Worm (Caenorhabditis elegans): ENCODE results near the gene ugt-59.

ugt-59 gene

ce11 chrIV:10357072-10357471, 3.4 kb upstream of the ugt-59 start, which contains the start of gene R11A8.1 (continued):
- no peak for TF ChIP-seq hlh-11 (tag; optimal IDR thresholded peaks at IDR 0.05)

ce11 chrIV:10357842-10358241, 2.6 kb upstream of the ugt-59 start, which contains the start of gene gkow-1:
Gene gkow-1 (plus strand): TSS chrIV:10358142.
- TF ChIP-seq nhr-77 (tag; optimal IDR thresholded peaks at IDR 0.05) (no peak), aha-1 (tag) (no peak), ceh-28 (tag; optimal IDR thresholded peaks at IDR 0.05) (no peak), unc-39 (tag; optimal IDR thresholded peaks at IDR 0.05) (no peak), unc-62 (GFP tag; optimal IDR thresholded peaks at IDR 0.05 in 1 of 2) (no peak), unc-62 (tag; optimal IDR thresholded peaks at IDR 0.05) (no peak), daf-19 (GFP tag; conservative IDR thresholded peaks at IDR 0.05) (no peak), sdz-12 (GFP tag; optimal IDR thresholded peaks at IDR 0.05) (no peak), aly-2 (tag; optimal IDR thresholded peaks at IDR 0.05) (no peak), zip-2 (tag; optimal IDR thresholded peaks at IDR 0.05) (no peak), nhr-11 (tag; optimal IDR thresholded peaks at IDR 0.05) (no peak), ceh-44 (GFP tag; IDR thresholded peaks at IDR 0.05) (no peak), madf-9 (GFP tag; conservative IDR thresholded peaks at IDR 0.05) (no peak), attf-4 (tag; optimal IDR thresholded peaks at IDR 0.05) (no peak), nhr-6 (tag; optimal IDR thresholded peaks at IDR 0.05) (no peak), fos-1 (tag; optimal IDR thresholded peaks at IDR 0.05) (no peak)

ce11 chrIV:10366018-10366417, 5.6 kb downstream of the ugt-59 start, which contains the start of gene sir-2.1:
Gene sir-2.1 (minus strand): TSS chrIV:10366229.
- no peak for TF ChIP-seq hif-1 (tag; optimal IDR thresholded peaks at IDR 0.05)
- TF ChIP-seq ceh-32 (tag; optimal IDR thresholded peaks at IDR 0.05; ENCODE audit: poor library complexity) = no peak
- TF ChIP-seq skn-1 (tag; optimal IDR thresholded peaks at IDR 0.05) = no peak
- no peak for TF ChIP-seq set-16 (GFP tag; IDR thresholded peaks at IDR 0.05)
- no peak for TF ChIP-seq mdt-29 (GFP tag; IDR thresholded peaks at IDR 0.05)
- TF ChIP-seq D1046.2 (GFP tag; IDR thresholded peaks at IDR 0.05) = no peak
- no peak for TF ChIP-seq saeg-2 (GFP tag; IDR thresholded peaks at IDR 0.05)
- no peak for TF ChIP-seq dmd-6 (GFP tag; IDR thresholded peaks at IDR 0.05)
- TF ChIP-seq ceh-20 (GFP tag; IDR thresholded peaks at IDR 0.05) = no peak
- no peak for TF ChIP-seq arid-1 (GFP tag; conservative IDR thresholded peaks at IDR 0.05)
- no peak for TF ChIP-seq dmd-8 (GFP tag; IDR thresholded peaks at IDR 0.05)
- TF ChIP-seq tag-97 (GFP tag; IDR thresholded peaks at IDR 0.05) = no peak
- no peak for TF ChIP-seq nhr-77 (tag; optimal IDR thresholded peaks at IDR 0.05)
- no peak for TF ChIP-seq sdz-12 (GFP tag; optimal IDR thresholded peaks at IDR 0.05)
- TF ChIP-seq R02D3.7 (tag; optimal IDR thresholded peaks at IDR 0.05) = no peak
- TF ChIP-seq daf-19 (GFP tag; conservative IDR thresholded peaks at IDR 0.05) = no peak
- no peak for TF ChIP-seq snpc-4 (tag; optimal IDR thresholded peaks at IDR 0.05)
- TF ChIP-seq aha-1 (tag) = no peak
- peak; percentile 26; the same call in 1 of the 2 replicates for TF ChIP-seq T26A8.4 (GFP tag; IDR thresholded peaks at IDR 0.05)
- TF ChIP-seq lin-39 (tag; optimal IDR thresholded peaks at IDR 0.05) = no peak
- no peak for TF ChIP-seq ceh-82 (tag; optimal IDR thresholded peaks at IDR 0.05)
- no peak for TF ChIP-seq nhr-10 (tag; optimal IDR thresholded peaks at IDR 0.05)
- TF ChIP-seq nhr-11 (tag; optimal IDR thresholded peaks at IDR 0.05) = no peak
- TF ChIP-seq unc-62 (GFP tag; optimal IDR thresholded peaks at IDR 0.05 in 1 of 2) = no peak
- no peak for TF ChIP-seq unc-62 (tag; optimal IDR thresholded peaks at IDR 0.05)
- no peak for TF ChIP-seq egl-27 (tag; optimal IDR thresholded peaks at IDR 0.05)
- no peak for TF ChIP-seq ztf-7 (tag; optimal IDR thresholded peaks at IDR 0.05)
- TF ChIP-seq ces-1 (GFP tag; optimal IDR thresholded peaks at IDR 0.05) = no peak
- TF ChIP-seq aly-2 (tag; optimal IDR thresholded peaks at IDR 0.05) = no peak
- TF ChIP-seq lsy-2 (tag; optimal IDR thresholded peaks at IDR 0.05) = peak in 1 of 2 experiments; percentile 69
- peak; percentile 65 for TF ChIP-seq T20F7.1 (GFP tag; optimal IDR thresholded peaks at IDR 0.05)
- TF ChIP-seq mxl-3 (GFP tag; optimal IDR thresholded peaks at IDR 0.05) = no peak
- no peak for TF ChIP-seq tra-1 (GFP tag; IDR thresholded peaks at IDR 0.05)
- no peak for TF ChIP-seq F44E2.7 (GFP tag; IDR thresholded peaks at IDR 0.05)
- TF ChIP-seq dmd-9 (GFP tag; IDR thresholded peaks at IDR 0.05) = no peak
- TF ChIP-seq Y105C5A.15 (GFP tag; IDR thresholded peaks at IDR 0.05) = no peak
- no peak for TF ChIP-seq mdl-1 (tag; optimal IDR thresholded peaks at IDR 0.05)
- no peak for TF ChIP-seq madf-5 (GFP tag; IDR thresholded peaks at IDR 0.05)
- no peak for TF ChIP-seq F49E8.2 (tag; optimal IDR thresholded peaks at IDR 0.05; ENCODE audit: borderline replicate concordance)
- TF ChIP-seq hlh-11 (tag; optimal IDR thresholded peaks at IDR 0.05) = no peak
- peak; percentile 23 for TF ChIP-seq nhr-102 (tag; optimal IDR thresholded peaks at IDR 0.05)
